Worm (Caenorhabditis elegans) whole organism, early embryonic: ENCODE measurements around the gene D1054.3.

Experiments
- B0310.2 ChIP-seq: sonication (generic microtip); optimal IDR thresholded peaks from 2 replicates; lab custom pipeline; 2016; ENCODE audit warnings: mild to moderate bottlenecking, missing genetic modification characterization, missing compliant biosample characterization
- F13C5.2 ChIP-seq: sonication (generic microtip); optimal IDR thresholded peaks from 2 replicates; lab custom pipeline; 2017; ENCODE audit warnings: mild to moderate bottlenecking, missing genetic modification characterization, inconsistent platforms, missing compliant biosample characterization
- aly-1 ChIP-seq: sonication (generic microtip); optimal IDR thresholded peaks from 2 replicates; lab custom pipeline; 2016; ENCODE audit warnings: missing genetic modification characterization, missing compliant biosample characterization
- ama-1 ChIP-seq: fragments of 150-350 bp; optimal IDR thresholded peaks from 2 replicates; lab custom pipeline; 2014
- ceh-13 ChIP-seq: fragments of 200-800 bp; sonication (Bioruptor generic); optimal IDR thresholded peaks from 2 replicates; lab custom pipeline; 2018; ENCODE audit warnings: mild to moderate bottlenecking, missing genetic modification characterization, missing compliant biosample characterization
- ceh-36 ChIP-seq: sonication (generic microtip); optimal IDR thresholded peaks from 2 replicates; lab custom pipeline; 2016; ENCODE audit warnings: missing genetic modification characterization, inconsistent platforms, missing compliant biosample characterization
- flt-1 ChIP-seq: fragments of 200-800 bp; sonication (Bioruptor generic); IDR thresholded peaks from 2 replicates; pipeline ENCODE4 v1.3.6; 2022; ENCODE audit warnings: missing genetic modification characterization, missing compliant biosample characterization
- hmbx-1 ChIP-seq: sonication (generic microtip); optimal IDR thresholded peaks from 2 replicates; lab custom pipeline; 2016; ENCODE audit warnings: mild to moderate bottlenecking, missing genetic modification characterization, missing compliant biosample characterization
- hnd-1 ChIP-seq: sonication (generic microtip); optimal IDR thresholded peaks from 2 replicates; lab custom pipeline; 2016; ENCODE audit warnings: missing genetic modification characterization, missing compliant biosample characterization
- pes-1 ChIP-seq: fragments of 200-800 bp; sonication (Bioruptor generic); IDR thresholded peaks from 2 replicates; pipeline ENCODE4 v1.3.6; 2022; ENCODE audit warnings: missing genetic modification reagents, missing genetic modification characterization, missing compliant biosample characterization
- scrt-1 ChIP-seq: fragments of 200-800 bp; sonication (Bioruptor generic); IDR thresholded peaks from 2 replicates; pipeline ENCODE4 v1.3.6; 2022; ENCODE audit warnings: missing genetic modification characterization, missing compliant biosample characterization
- tbx-11 ChIP-seq: fragments of 200-800 bp; sonication (Bioruptor generic); IDR thresholded peaks from 2 replicates; pipeline ENCODE4 v1.3.6; 2022; ENCODE audit warnings: missing genetic modification characterization, missing compliant biosample characterization
- tbx-37 ChIP-seq: fragments of 200-800 bp; sonication (Bioruptor generic); conservative IDR thresholded peaks from 2 replicates; pipeline ENCODE4 v1.3.6; 2022; ENCODE audit warnings: missing genetic modification reagents, missing genetic modification characterization, missing compliant biosample characterization
- tra-4 ChIP-seq: sonication (generic microtip); optimal IDR thresholded peaks from 2 replicates; lab custom pipeline; 2017; ENCODE audit warnings: missing genetic modification characterization, missing compliant biosample characterization

ce11 chrV:10726691-10727090 is 44.6 kb upstream of the D1054.3 start:
- TF ChIP-seq flt-1 (no peak), tbx-37 (no peak), ama-1 (lab: Kevin White, UChicago) (no peak), tra-4 (no peak), B0310.2 (tag; lab: Kevin White, UChicago) (no peak), ceh-13 (GFP tag; lab: Kevin White, UChicago) (no peak), ceh-36 (tag; lab: Kevin White, UChicago) (no peak), tbx-11 (GFP tag; lab: Robert Waterston, UW) (no peak), scrt-1 (GFP tag; lab: Robert Waterston, UW) (no peak), hmbx-1 (tag; lab: Kevin White, UChicago) (no peak), hnd-1 (no peak), aly-1 (tag; lab: Kevin White, UChicago) (no peak), pes-1 (GFP tag; lab: Robert Waterston, UW) (no peak), F13C5.2 (tag; lab: Kevin White, UChicago) (no peak)
